Fruit fly (Drosophila melanogaster) whole organism, adult: Measurements from ENCODE around the gene T48.

Source experiments
- CG12768 ChIP-seq: fragments of 200-800 bp; sonication (Bioruptor generic); optimal IDR thresholded peaks from 2 replicates; lab custom pipeline; 2017; ENCODE audit warnings: missing biosample characterization, missing genetic modification characterization, mild to moderate bottlenecking, moderate library complexity, missing genetic modification reagents
- CG14711 ChIP-seq: fragments of 200-800 bp; sonication (Bioruptor generic); optimal IDR thresholded peaks from 2 replicates; lab custom pipeline; 2018; ENCODE audit warnings: missing biosample characterization, mild to moderate bottlenecking, missing genetic modification characterization, moderate library complexity
- CG33017 ChIP-seq: fragments of 200-800 bp; sonication (Bioruptor generic); optimal IDR thresholded peaks from 2 replicates; lab custom pipeline; 2018; ENCODE audit warnings: missing biosample characterization, mild to moderate bottlenecking, missing genetic modification characterization, moderate library complexity
- CG5204 ChIP-seq: fragments of 200-800 bp; sonication (Bioruptor generic); optimal IDR thresholded peaks from 2 replicates; lab custom pipeline; 2016; ENCODE audit warnings: missing biosample characterization, missing genetic modification characterization
- Crg-1 ChIP-seq: fragments of 200-800 bp; sonication (Bioruptor generic); optimal IDR thresholded peaks from 2 replicates; lab custom pipeline; 2016; ENCODE audit warnings: missing biosample characterization, missing genetic modification characterization
- Hr96 ChIP-seq: fragments of 200-800 bp; sonication (Bioruptor generic); optimal IDR thresholded peaks from 2 replicates; lab custom pipeline; 2016; ENCODE audit warnings: missing biosample characterization, missing genetic modification characterization
- Mnt ChIP-seq: fragments of 200-800 bp; sonication (Bioruptor generic); optimal IDR thresholded peaks from 2 replicates; lab custom pipeline; 2016; ENCODE audit warnings: missing biosample characterization, mild to moderate bottlenecking, missing genetic modification characterization
- bab1 ChIP-seq: fragments of 200-800 bp; sonication (Bioruptor generic); optimal IDR thresholded peaks from 3 replicates; lab custom pipeline; 2019; ENCODE audit warnings: missing biosample characterization, mild to moderate bottlenecking, missing genetic modification characterization, moderate library complexity
- cic ChIP-seq: fragments of 200-800 bp; sonication (Bioruptor generic); optimal IDR thresholded peaks from 2 replicates; lab custom pipeline; 2017; ENCODE audit warnings: missing biosample characterization, mild to moderate bottlenecking, missing genetic modification characterization, moderate library complexity
- ovo ChIP-seq: fragments of 200-800 bp; sonication (Bioruptor generic); optimal IDR thresholded peaks from 2 replicates; lab custom pipeline; 2016; ENCODE audit warnings: missing biosample characterization, missing genetic modification characterization
- pad ChIP-seq: fragments of 200-800 bp; sonication (Bioruptor generic); optimal IDR thresholded peaks from 3 replicates; lab custom pipeline; 2017; ENCODE audit warnings: missing biosample characterization, missing genetic modification characterization, mild to moderate bottlenecking, moderate library complexity, missing genetic modification reagents
- tj ChIP-seq: fragments of 200-800 bp; sonication (Bioruptor generic); optimal IDR thresholded peaks from 3 replicates; lab custom pipeline; 2017; ENCODE audit warnings: missing biosample characterization, mild to moderate bottlenecking, missing genetic modification characterization, moderate library complexity
- toe ChIP-seq: fragments of 200-800 bp; sonication (Bioruptor generic); optimal IDR thresholded peaks from 2 replicates; lab custom pipeline; 2016; ENCODE audit warnings: missing biosample characterization, missing genetic modification characterization

DNA sequence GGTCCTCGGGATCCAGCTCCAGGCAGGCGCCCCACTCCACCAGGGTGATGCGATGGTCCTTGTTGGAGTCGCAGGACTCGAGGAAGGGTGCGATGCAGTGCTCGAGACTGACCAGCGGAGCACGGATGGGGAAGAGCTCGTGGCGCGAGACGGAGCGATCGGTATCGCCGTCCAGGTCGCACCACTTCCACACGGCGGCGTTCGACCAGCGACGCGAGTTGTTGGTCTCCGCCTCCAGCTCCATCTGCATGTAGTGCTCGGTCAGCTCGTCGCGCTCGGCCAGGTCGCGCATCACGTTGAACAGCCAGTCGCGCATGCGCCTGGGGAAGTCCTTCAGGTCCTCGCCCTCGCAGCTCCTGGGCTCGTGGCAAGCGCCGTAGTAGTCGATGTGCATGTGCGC lies 12.1 kb upstream of the T48 start:
- no peak for TF ChIP-seq Crg-1 (GFP tag; lab: Kevin White, UChicago)
- TF ChIP-seq CG5204 (GFP tag; lab: Kevin White, UChicago) = no peak
- no peak for TF ChIP-seq toe
- no peak for TF ChIP-seq tj
- no peak for TF ChIP-seq pad
- TF ChIP-seq CG33017 (tag; lab: Kevin White, UChicago) = no peak
- no peak for TF ChIP-seq Hr96
- TF ChIP-seq Mnt = no peak
- TF ChIP-seq ovo (GFP tag; lab: Kevin White, UChicago) = no peak
- TF ChIP-seq cic (GFP tag; lab: Kevin White, UChicago) = no peak
- TF ChIP-seq CG14711 (tag; lab: Kevin White, UChicago) = no peak
- no peak for TF ChIP-seq CG12768 (GFP tag; lab: Kevin White, UChicago)
- TF ChIP-seq bab1 (GFP tag; lab: Kevin White, UChicago) = no peak
